Fruit fly (Drosophila melanogaster) whole organism, wandering third instar larva: Measurements from ENCODE around the gene PPYR1.

ENCODE experiments used
- Abd-B ChIP-seq: fragments of >200 bp; optimal IDR thresholded peaks from 2 replicates; lab custom pipeline; 2017; ENCODE audit warnings: missing biosample characterization, missing genetic modification characterization
- Dfd ChIP-seq: fragments of >200 bp; optimal IDR thresholded peaks from 2 replicates; lab custom pipeline; 2017; ENCODE audit warnings: missing biosample characterization, missing genetic modification characterization
- Hnf4 ChIP-seq: fragments of 200-800 bp; sonication (Bioruptor generic); optimal IDR thresholded peaks from 2 replicates; lab custom pipeline; 2016; ENCODE audit warnings: missing biosample characterization, mild to moderate bottlenecking, missing genetic modification characterization
- Myc ChIP-seq: fragments of >200 bp; optimal IDR thresholded peaks from 2 replicates; lab custom pipeline; 2017
- OdsH ChIP-seq: fragments of 200-800 bp; sonication (Bioruptor generic); optimal IDR thresholded peaks from 2 replicates; lab custom pipeline; 2016; ENCODE audit warnings: missing biosample characterization, mild to moderate bottlenecking, missing genetic modification characterization
- br ChIP-seq: fragments of 200-800 bp; sonication (Bioruptor generic); optimal IDR thresholded peaks from 2 replicates; lab custom pipeline; 2016; ENCODE audit warnings: missing biosample characterization, missing genetic modification characterization
- brk ChIP-seq: fragments of 200-800 bp; sonication (Bioruptor generic); optimal IDR thresholded peaks from 2 replicates; lab custom pipeline; 2016; ENCODE audit warnings: missing biosample characterization, mild to moderate bottlenecking, missing genetic modification characterization
- ey ChIP-seq: fragments of 200-800 bp; sonication (Bioruptor generic); optimal IDR thresholded peaks from 2 replicates; lab custom pipeline; 2016; ENCODE audit warnings: missing biosample characterization, missing genetic modification characterization
- rgr ChIP-seq: fragments of 200-800 bp; sonication (Bioruptor generic); optimal IDR thresholded peaks from 3 replicates; lab custom pipeline; 2016; ENCODE audit warnings: missing biosample characterization, mild to moderate bottlenecking, missing genetic modification characterization
- sage ChIP-seq: fragments of 200-800 bp; sonication (Bioruptor generic); optimal IDR thresholded peaks from 2 replicates; lab custom pipeline; 2016; ENCODE audit warnings: missing biosample characterization, mild to moderate bottlenecking, missing genetic modification characterization
- sv ChIP-seq: fragments of 200-800 bp; sonication (Bioruptor generic); optimal IDR thresholded peaks from 3 replicates; lab custom pipeline; 2016; ENCODE audit warnings: missing biosample characterization, missing genetic modification characterization
- usp ChIP-seq: fragments of >200 bp; optimal IDR thresholded peaks from 2 replicates; lab custom pipeline; 2017; ENCODE audit warnings: missing biosample characterization, missing genetic modification characterization
- woc ChIP-seq: sonication (Bioruptor generic); optimal IDR thresholded peaks from 2 replicates; lab custom pipeline; 2016; ENCODE audit warnings: missing biosample characterization, mild to moderate bottlenecking, missing genetic modification characterization

- no peak for TF ChIP-seq ey
- TF ChIP-seq Myc (lab: Kevin White, UChicago) = no peak
- TF ChIP-seq sv (GFP tag; lab: Kevin White, UChicago) = no peak
- no peak for TF ChIP-seq brk (GFP tag; lab: Kevin White, UChicago)
- no peak for TF ChIP-seq OdsH (GFP tag; lab: Kevin White, UChicago)
- TF ChIP-seq sage (GFP tag; lab: Kevin White, UChicago) = no peak
- TF ChIP-seq Abd-B = no peak
- TF ChIP-seq br (GFP tag; lab: Kevin White, UChicago) = no peak
- no peak for TF ChIP-seq rgr
- TF ChIP-seq Dfd = no peak
- TF ChIP-seq usp = no peak
- no peak for TF ChIP-seq woc (GFP tag; lab: Kevin White, UChicago)
- TF ChIP-seq Hnf4 = no peak
These were observed 44.8 kb downstream of the PPYR1 start for dm6 chrX:15199845-15200432.
